Worm (Caenorhabditis elegans) whole organism, late embryonic: ENCODE data around the gene Y66D12A.3.

Source experiments
- F13H6.1 ChIP-seq: sonication (generic microtip); optimal IDR thresholded peaks from 2 replicates; lab custom pipeline; 2016; ENCODE audit warnings: missing genetic modification characterization, missing compliant biosample characterization
- K02D7.2 ChIP-seq: sonication (generic microtip); optimal IDR thresholded peaks from 2 replicates; lab custom pipeline; 2017; ENCODE audit warnings: mild to moderate bottlenecking, missing genetic modification characterization, missing compliant biosample characterization
- ahr-1 ChIP-seq: sonication (generic microtip); optimal IDR thresholded peaks from 2 replicates; lab custom pipeline; 2016; ENCODE audit warnings: missing genetic modification characterization, missing compliant biosample characterization
- ceh-14 ChIP-seq: sonication (generic microtip); optimal IDR thresholded peaks from 2 replicates; lab custom pipeline; 2016; ENCODE audit warnings: missing genotype, missing genetic modification characterization, missing compliant biosample characterization
- ceh-18 ChIP-seq: sonication (generic microtip); optimal IDR thresholded peaks from 2 replicates; lab custom pipeline; 2016; ENCODE audit warnings: missing genetic modification characterization, missing compliant biosample characterization
- ceh-2 ChIP-seq: sonication (generic microtip); optimal IDR thresholded peaks from 2 replicates; lab custom pipeline; 2016; ENCODE audit warnings: missing genotype, missing genetic modification characterization, missing compliant biosample characterization
- ceh-24 ChIP-seq: sonication (generic microtip); optimal IDR thresholded peaks from 2 replicates; lab custom pipeline; 2016; ENCODE audit warnings: mild to moderate bottlenecking, missing genetic modification characterization, missing compliant biosample characterization
- ceh-31 ChIP-seq: sonication (generic microtip); optimal IDR thresholded peaks from 2 replicates; lab custom pipeline; 2016; ENCODE audit warnings: missing genetic modification characterization, missing compliant biosample characterization
- ceh-34 ChIP-seq: sonication (generic microtip); optimal IDR thresholded peaks from 2 replicates; lab custom pipeline; 2016; ENCODE audit warnings: mild to moderate bottlenecking, missing genetic modification characterization, missing compliant biosample characterization
- ceh-45 ChIP-seq: fragments of 200-800 bp; sonication (Bioruptor generic); IDR thresholded peaks from 2 replicates; pipeline ENCODE4 v1.3.6; 2022; ENCODE audit warnings: missing genetic modification reagents, missing genetic modification characterization, missing compliant biosample characterization
- che-1 ChIP-seq: sonication (generic microtip); optimal IDR thresholded peaks from 2 replicates; lab custom pipeline; 2016; ENCODE audit warnings: mild to moderate bottlenecking, missing genetic modification characterization, missing compliant biosample characterization
- elt-2 ChIP-seq: sonication (generic microtip); optimal IDR thresholded peaks from 2 replicates; lab custom pipeline; 2016; ENCODE audit warnings: missing genetic modification reagents, missing genetic modification characterization, missing compliant biosample characterization
- elt-4 ChIP-seq: sonication (generic microtip); optimal IDR thresholded peaks from 2 replicates; lab custom pipeline; 2016; ENCODE audit warnings: missing genetic modification characterization, missing compliant biosample characterization
- eyg-1 ChIP-seq: sonication (generic microtip); optimal IDR thresholded peaks from 2 replicates; lab custom pipeline; 2016; ENCODE audit warnings: missing genotype, missing genetic modification characterization, missing compliant biosample characterization
- fax-1 ChIP-seq: sonication (generic microtip); optimal IDR thresholded peaks from 2 replicates; lab custom pipeline; 2016; ENCODE audit warnings: missing genotype, missing genetic modification characterization, missing compliant biosample characterization
- fkh-10 ChIP-seq: fragments of 150-350 bp; optimal IDR thresholded peaks from 2 replicates; lab custom pipeline; 2014; ENCODE audit warnings: missing biosample characterization, missing genetic modification reagents, missing genetic modification characterization
- fkh-6 ChIP-seq: sonication (generic microtip); optimal IDR thresholded peaks from 2 replicates; lab custom pipeline; 2016; ENCODE audit warnings: missing genetic modification characterization, missing compliant biosample characterization
- gmeb-2 ChIP-seq: sonication (generic microtip); optimal IDR thresholded peaks from 2 replicates; lab custom pipeline; 2016; ENCODE audit warnings: missing genetic modification characterization, inconsistent platforms, missing compliant biosample characterization
- hlh-15 ChIP-seq: sonication (generic microtip); optimal IDR thresholded peaks from 2 replicates; lab custom pipeline; 2016; ENCODE audit warnings: missing genetic modification characterization, missing compliant biosample characterization
- hlh-6 ChIP-seq: sonication (generic microtip); optimal IDR thresholded peaks from 2 replicates; lab custom pipeline; 2016; ENCODE audit warnings: missing genotype, missing genetic modification characterization, missing compliant biosample characterization
- lim-6 ChIP-seq: sonication (generic microtip); optimal IDR thresholded peaks from 2 replicates; lab custom pipeline; 2016; ENCODE audit warnings: missing genetic modification characterization, missing compliant biosample characterization
- madf-2 ChIP-seq: sonication (generic microtip); optimal IDR thresholded peaks from 2 replicates; lab custom pipeline; 2017; ENCODE audit warnings: missing genetic modification characterization, missing compliant biosample characterization
- mec-3 ChIP-seq: sonication (generic microtip); optimal IDR thresholded peaks from 2 replicates; lab custom pipeline; 2016; ENCODE audit warnings: borderline replicate concordance, missing genetic modification characterization, missing compliant biosample characterization
- nhr-232 ChIP-seq: sonication (generic microtip); optimal IDR thresholded peaks from 2 replicates; lab custom pipeline; 2016; ENCODE audit warnings: missing genetic modification characterization, missing compliant biosample characterization
- npax-4 ChIP-seq: sonication (generic microtip); optimal IDR thresholded peaks from 2 replicates; lab custom pipeline; 2016; ENCODE audit warnings: missing genetic modification characterization, missing compliant biosample characterization
- odd-2 ChIP-seq: sonication (generic microtip); optimal IDR thresholded peaks from 2 replicates; lab custom pipeline; 2017; ENCODE audit warnings: antibody characterized with exemption, mild to moderate bottlenecking, missing genetic modification characterization, missing compliant biosample characterization
- pag-3 ChIP-seq: sonication (generic microtip); optimal IDR thresholded peaks from 2 replicates; lab custom pipeline; 2016; ENCODE audit warnings: missing compliant biosample characterization, missing genetic modification characterization, borderline replicate concordance
- pha-2 ChIP-seq: sonication (generic microtip); optimal IDR thresholded peaks from 2 replicates; lab custom pipeline; 2017; ENCODE audit warnings: mild to moderate bottlenecking, missing genetic modification characterization, missing compliant biosample characterization
- pha-4 ChIP-seq: fragments of 150-350 bp; optimal IDR thresholded peaks from 2 replicates; lab custom pipeline; 2018; ENCODE audit warnings: missing biosample characterization, missing genetic modification reagents, missing genetic modification characterization
- pqm-1 ChIP-seq: sonication (generic microtip); optimal IDR thresholded peaks from 2 replicates; lab custom pipeline; 2016; ENCODE audit warnings: missing genetic modification characterization, missing compliant biosample characterization
- pros-1 ChIP-seq: fragments of 150-350 bp; optimal IDR thresholded peaks from 2 replicates; lab custom pipeline; 2014; ENCODE audit warnings: missing biosample characterization, missing genetic modification reagents, missing genetic modification characterization
- ref-2 ChIP-seq: sonication (generic microtip); optimal IDR thresholded peaks from 2 replicates; lab custom pipeline; 2016; ENCODE audit warnings: missing genetic modification characterization, missing compliant biosample characterization
- sdc-2 ChIP-seq: sonication (generic microtip); optimal IDR thresholded peaks from 2 replicates; lab custom pipeline; 2016; ENCODE audit warnings: missing genotype, missing genetic modification characterization, missing compliant biosample characterization
- sox-2 ChIP-seq: fragments of 200-800 bp; sonication (Bioruptor generic); IDR thresholded peaks from 2 replicates; pipeline ENCODE4 v1.3.6; 2022; ENCODE audit warnings: missing genetic modification reagents, missing genetic modification characterization, missing compliant biosample characterization
- syd-9 ChIP-seq: sonication (generic microtip); optimal IDR thresholded peaks from 2 replicates; lab custom pipeline; 2016; ENCODE audit warnings: mild to moderate bottlenecking, missing genetic modification characterization, moderate library complexity, missing compliant biosample characterization
- unc-3 ChIP-seq, 2 experiments: fragments of 200-800 bp in 1 of 2; sonication (Bioruptor generic) in 1 of 2; sonication (generic microtip) in 1 of 2; conservative IDR thresholded peaks in 1 of 2; optimal IDR thresholded peaks in 1 of 2; 2 replicates each; pipeline versions ENCODE4 v1.3.6 to Lab custom; 2016 to 2022; ENCODE audit warnings: missing compliant biosample characterization in 2 of 2, missing genetic modification characterization in 2 of 2, missing genetic modification reagents in 1 of 2
- unc-86 ChIP-seq: sonication (generic microtip); optimal IDR thresholded peaks from 2 replicates; lab custom pipeline; 2016; ENCODE audit warnings: missing genetic modification characterization, missing compliant biosample characterization
- zip-5 ChIP-seq: sonication (generic microtip); optimal IDR thresholded peaks from 2 replicates; lab custom pipeline; 2016; ENCODE audit warnings: missing genetic modification characterization, missing compliant biosample characterization

Gene Y66D12A.3

ce11 chrIII:11588911-11589310 is at the start of gene Y66D12A.3:
TSS of gene Y66D12A.3 (plus strand) at chrIII:11589211.
- TF ChIP-seq ceh-18 (tag; lab: Kevin White, UChicago) (no peak), sdc-2 (tag; lab: Kevin White, UChicago) (no peak), F13H6.1 (tag; lab: Kevin White, UChicago) (no peak), fkh-10 (GFP tag; lab: Kevin White, UChicago) (no peak), ref-2 (tag; lab: Kevin White, UChicago) (no peak), gmeb-2 (tag; lab: Kevin White, UChicago) (no peak), nhr-232 (tag; lab: Kevin White, UChicago) (no peak), sox-2 (GFP tag; lab: Robert Waterston, UW) (no peak), elt-2 (no peak), zip-5 (no peak), syd-9 (tag; lab: Kevin White, UChicago) (no peak)

- TF ChIP-seq nhr-232 (tag; lab: Kevin White, UChicago) (no peak), elt-4 (tag; lab: Kevin White, UChicago) (no peak), unc-3 (GFP tag; conservative IDR thresholded peaks at IDR 0.05; lab: Robert Waterston, UW) (no peak), unc-3 (tag; optimal IDR thresholded peaks at IDR 0.05; lab: Kevin White, UChicago) (no peak), hlh-15 (tag; lab: Kevin White, UChicago) (no peak), sdc-2 (tag; lab: Kevin White, UChicago) (no peak), npax-4 (tag; lab: Kevin White, UChicago) (no peak), pha-2 (no peak)
Observed at ce11 chrIII:11544947-11545346, 44.1 kb upstream of the Y66D12A.3 start.

DNA sequence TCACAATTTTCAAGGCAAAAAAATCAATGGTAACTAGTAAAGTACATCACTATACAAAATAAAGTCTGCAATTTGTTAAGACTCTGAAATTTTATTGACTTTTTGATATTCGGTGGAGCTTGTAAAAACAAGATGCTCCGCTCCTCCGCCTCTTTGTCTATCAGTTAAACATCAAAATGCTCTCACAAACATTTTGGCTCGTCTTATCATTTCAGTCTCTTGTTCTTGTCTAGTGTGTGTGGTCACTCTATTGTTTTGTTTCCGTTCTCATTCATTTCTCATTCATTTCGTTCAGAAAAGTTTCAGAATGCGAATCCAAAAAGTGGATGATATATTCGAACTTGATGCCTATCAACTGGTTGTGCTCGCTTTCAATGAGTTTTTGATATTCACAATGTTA is 40.9 kb upstream of the Y66D12A.3 start, which contains the start of gene Y66D12A.13:
Gene Y66D12A.13, plus strand, starts transcription at position 301 of the 400 bp plus-strand sequence.
- no peak for TF ChIP-seq hlh-6
- TF ChIP-seq pros-1 (tag; lab: Kevin White, UChicago) = no peak
- no peak for TF ChIP-seq ceh-2
- no peak for TF ChIP-seq unc-3 (GFP tag; conservative IDR thresholded peaks at IDR 0.05; lab: Robert Waterston, UW)
- no peak for TF ChIP-seq unc-3 (tag; optimal IDR thresholded peaks at IDR 0.05; lab: Kevin White, UChicago)
- TF ChIP-seq unc-86 (tag; lab: Kevin White, UChicago) = no peak
- TF ChIP-seq pqm-1 = no peak
- no peak for TF ChIP-seq mec-3 (tag; lab: Kevin White, UChicago)
- no peak for TF ChIP-seq ceh-14 (tag; lab: Kevin White, UChicago)

DNA sequence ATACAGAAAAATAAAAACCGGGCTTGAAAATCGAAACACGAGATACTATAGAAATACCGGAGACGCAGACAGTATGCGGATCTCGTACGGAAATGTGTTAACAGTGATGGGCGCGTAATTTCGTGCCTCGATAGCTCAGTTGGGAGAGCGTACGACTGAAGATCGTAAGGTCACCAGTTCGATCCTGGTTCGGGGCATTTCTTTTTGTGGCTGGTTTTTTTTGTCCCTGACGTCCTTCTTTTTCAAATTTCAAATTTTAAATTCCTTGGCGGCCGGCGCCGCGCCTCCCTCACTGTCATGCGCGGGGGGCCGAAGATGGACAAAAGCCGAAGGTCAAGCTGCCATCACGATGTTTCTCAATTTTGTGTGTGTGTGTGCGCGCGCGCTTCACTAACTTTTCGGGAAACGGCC is 34.3 kb upstream of the Y66D12A.3 start:
- TF ChIP-seq eyg-1 (tag; lab: Kevin White, UChicago) (no peak), fkh-6 (tag; lab: Kevin White, UChicago) (no peak), ahr-1 (no peak), ceh-24 (tag; lab: Kevin White, UChicago) (no peak), fax-1 (tag; lab: Kevin White, UChicago) (no peak), pha-4 (tag; lab: Kevin White, UChicago) (no peak), hlh-6 (no peak), ceh-45 (no peak), K02D7.2 (tag; lab: Kevin White, UChicago) (no peak), pag-3 (no peak), madf-2 (no peak), ceh-34 (tag; lab: Kevin White, UChicago) (no peak), pqm-1 (no peak), F13H6.1 (tag; lab: Kevin White, UChicago) (no peak), che-1 (no peak), odd-2 (no peak)

DNA sequence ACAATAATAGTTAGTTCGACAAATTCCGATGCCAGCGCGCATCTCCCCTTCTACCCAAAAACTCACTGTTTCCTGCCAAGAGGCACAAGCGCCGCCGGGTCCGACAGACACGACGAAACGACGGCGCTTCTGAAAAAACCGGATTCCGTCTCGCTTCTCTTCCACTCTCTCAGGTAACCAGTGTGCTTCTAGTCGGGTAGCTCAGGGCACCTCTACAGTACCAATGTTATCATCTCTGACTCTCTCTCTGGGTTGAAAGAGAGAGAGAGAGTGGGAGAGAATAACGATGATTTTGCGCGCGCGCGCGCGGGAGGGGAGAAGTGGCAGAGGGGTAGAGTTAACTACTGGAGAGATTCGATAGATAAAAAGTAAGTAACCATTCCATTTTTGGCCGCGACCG is 32.2 kb upstream of the Y66D12A.3 start:
- TF ChIP-seq ceh-31 (tag; lab: Kevin White, UChicago) = peak; percentile 30
- TF ChIP-seq lim-6 = no peak
- peak; percentile 31 for TF ChIP-seq pros-1 (tag; lab: Kevin White, UChicago)
